Fruit fly (Drosophila melanogaster) S2 (cell line): ENCODE results near the gene synr.

Experiments
- CG8478 ChIP-seq: fragments of >200 bp; optimal IDR thresholded peaks from 2 replicates; lab custom pipeline; 2018
- CTCF ChIP-seq, 2 experiments: fragments of >200 bp; optimal IDR thresholded peaks; 2 replicates each; lab custom pipeline; 2018

DNA sequence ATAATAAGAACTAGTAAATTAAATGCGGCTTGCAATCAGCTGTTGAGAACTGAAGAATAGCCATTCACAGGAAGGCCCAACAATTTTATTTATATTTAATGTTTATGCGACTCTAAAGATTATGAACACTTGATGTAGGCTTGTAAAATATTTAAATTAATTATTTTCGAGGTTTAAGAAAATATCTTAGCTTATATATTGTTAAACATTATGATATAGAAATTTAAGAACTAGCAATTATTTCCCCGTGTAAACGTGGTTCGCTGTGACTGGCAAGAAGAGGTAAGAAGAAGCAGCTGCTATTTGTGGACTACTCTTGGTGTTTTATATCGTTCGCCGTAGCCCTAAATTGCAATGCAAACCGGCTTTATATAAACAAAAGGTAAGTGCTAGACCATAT, 2.8 kb downstream of the synr start, which contains the start of the genes mRpL24 and betaggt-I:
- TF ChIP-seq CTCF (optimal IDR thresholded peaks at IDR 0.05; lab: Kevin White, UChicago) (no peak), CG8478 (lab: Kevin White, UChicago) (no peak)
